Worm (Caenorhabditis elegans) whole organism, young adult: Measurements from ENCODE around the gene C18A3.10.

ENCODE experiments used
- cebp-2 ChIP-seq: fragments of 200-800 bp; sonication (Bioruptor generic); IDR thresholded peaks from 2 replicates; pipeline ENCODE4 v1.3.6; 2022; ENCODE audit warnings: missing genetic modification characterization, missing compliant biosample characterization
- fkh-3 ChIP-seq: sonication (generic microtip); optimal IDR thresholded peaks from 2 replicates; lab custom pipeline; 2016; ENCODE audit warnings: mild to moderate bottlenecking, missing genetic modification characterization, missing compliant biosample characterization
- lin-40 ChIP-seq: sonication (generic microtip); optimal IDR thresholded peaks from 2 replicates; lab custom pipeline; 2016; ENCODE audit warnings: missing genetic modification characterization, mild to moderate bottlenecking, missing compliant biosample characterization, missing genotype, missing genetic modification reagents
- mel-28 ChIP-seq: sonication (generic microtip); optimal IDR thresholded peaks from 2 replicates; lab custom pipeline; 2016; ENCODE audit warnings: borderline replicate concordance, mild to moderate bottlenecking, missing genetic modification characterization, missing compliant biosample characterization
- sea-2 ChIP-seq: fragments of 200-800 bp; sonication (Bioruptor generic); IDR thresholded peaks from 2 replicates; pipeline ENCODE4 v1.3.6; 2022; ENCODE audit warnings: missing genetic modification characterization, missing compliant biosample characterization
- unc-130 ChIP-seq: sonication (generic microtip); optimal IDR thresholded peaks from 2 replicates; lab custom pipeline; 2016; ENCODE audit warnings: missing genetic modification reagents, missing genetic modification characterization, missing compliant biosample characterization
- ztf-25 ChIP-seq: fragments of 200-800 bp; sonication (Bioruptor generic); IDR thresholded peaks from 2 replicates; pipeline ENCODE4 v1.3.6; 2022; ENCODE audit warnings: missing genetic modification reagents, missing genetic modification characterization, missing compliant biosample characterization

ce11 chrII:5669580-5669979 is 46.1 kb downstream of the C18A3.10 start, which contains the start of gene C25H3.17:
- TF ChIP-seq lin-40 (tag; lab: Kevin White, UChicago) (no peak), mel-28 (tag; lab: Kevin White, UChicago) (no peak), cebp-2 (GFP tag; lab: Robert Waterston, UW) (no peak), ztf-25 (no peak), sea-2 (GFP tag; lab: Robert Waterston, UW) (no peak), fkh-3 (no peak), unc-130 (GFP tag; lab: Kevin White, UChicago) (no peak)
